Worm (Caenorhabditis elegans) whole organism, L4 larva: ENCODE results near the gene T02G5.3.

Source experiments
- D1046.2 ChIP-seq: fragments of 200-800 bp; sonication (Bioruptor generic); IDR thresholded peaks from 2 replicates; pipeline ENCODE4 v1.3.6; 2022; ENCODE audit warnings: missing genetic modification characterization, missing compliant biosample characterization
- F26F4.8 ChIP-seq: fragments of 200-800 bp; sonication (Bioruptor generic); conservative IDR thresholded peaks from 2 replicates; pipeline ENCODE4 v1.3.6; 2022; ENCODE audit warnings: missing genetic modification characterization, missing compliant biosample characterization
- F37D6.2 ChIP-seq: sonication (generic microtip); optimal IDR thresholded peaks from 2 replicates; lab custom pipeline; 2016; ENCODE audit warnings: mild to moderate bottlenecking, missing genetic modification characterization, missing compliant biosample characterization
- R02D3.7 ChIP-seq: fragments of 150-350 bp; sonication (generic microtip); optimal IDR thresholded peaks from 3 replicates; lab custom pipeline; 2014; ENCODE audit warnings: missing biosample characterization, missing genetic modification characterization
- T20F7.1 ChIP-seq: fragments of 200-800 bp; sonication (Bioruptor generic); optimal IDR thresholded peaks from 2 replicates; lab custom pipeline; 2018; ENCODE audit warnings: mild to moderate bottlenecking, missing genetic modification characterization, missing compliant biosample characterization
- Y105C5A.15 ChIP-seq: fragments of 200-800 bp; sonication (Bioruptor generic); IDR thresholded peaks from 2 replicates; pipeline ENCODE4 v1.3.6; 2022; ENCODE audit warnings: missing genetic modification characterization, missing compliant biosample characterization
- Y75B8A.6 ChIP-seq: fragments of 200-800 bp; sonication (Bioruptor generic); IDR thresholded peaks from 2 replicates; pipeline ENCODE4 v1.3.6; 2022; ENCODE audit warnings: missing genetic modification reagents, missing genetic modification characterization, missing compliant biosample characterization
- ZK546.5 ChIP-seq, 2 experiments: sonication (generic microtip); optimal IDR thresholded peaks; 2 replicates each; lab custom pipeline; 2017; ENCODE audit warnings: missing biosample characterization in 2 of 2, missing genetic modification characterization in 2 of 2
- aha-1 ChIP-seq: fragments of 150-350 bp; peaks from one replicate; lab custom pipeline; 2014; ENCODE audit warnings: missing biosample characterization, missing genetic modification characterization
- ama-1 ChIP-seq: fragments of 150-350 bp; optimal IDR thresholded peaks from 2 replicates; lab custom pipeline; 2014; ENCODE audit warnings: inconsistent platforms, mixed read lengths
- arid-1 ChIP-seq: fragments of 200-800 bp; sonication (Bioruptor generic); conservative IDR thresholded peaks from 2 replicates; pipeline ENCODE4 v1.3.6; 2022; ENCODE audit warnings: missing genetic modification reagents, missing genetic modification characterization, missing compliant biosample characterization
- ceh-20 ChIP-seq: fragments of 200-800 bp; sonication (Bioruptor generic); IDR thresholded peaks from 2 replicates; pipeline ENCODE4 v1.3.6; 2022; ENCODE audit warnings: missing genetic modification reagents, missing genetic modification characterization, missing compliant biosample characterization
- ceh-62 ChIP-seq: sonication (generic microtip); optimal IDR thresholded peaks from 2 replicates; lab custom pipeline; 2017; ENCODE audit warnings: missing biosample characterization, missing genetic modification characterization
- ctbp-1 ChIP-seq: fragments of 200-800 bp; sonication (Bioruptor generic); IDR thresholded peaks from 2 replicates; pipeline ENCODE4 v1.3.6; 2022; ENCODE audit warnings: missing genetic modification reagents, missing genetic modification characterization, missing compliant biosample characterization
- daf-12 ChIP-seq: fragments of 150-350 bp; optimal IDR thresholded peaks from 2 replicates; lab custom pipeline; 2014; ENCODE audit warnings: missing biosample characterization, missing genetic modification reagents, missing genetic modification characterization
- daf-16 ChIP-seq, 3 experiments: sonication (generic microtip); optimal IDR thresholded peaks; 2 replicates each; lab custom pipeline; 2016 to 2017; ENCODE audit warnings: missing genetic modification characterization in 3 of 3, missing genetic modification reagents in 3 of 3, mild to moderate bottlenecking in 2 of 3, missing compliant biosample characterization in 2 of 3, missing biosample characterization in 1 of 3, moderate library complexity in 1 of 3
- dmd-8 ChIP-seq: fragments of 200-800 bp; sonication (Bioruptor generic); IDR thresholded peaks from 2 replicates; pipeline ENCODE4 v1.3.6; 2022; ENCODE audit warnings: missing genetic modification characterization, missing compliant biosample characterization
- egl-43 ChIP-seq: fragments of 200-800 bp; sonication (Bioruptor generic); IDR thresholded peaks from 2 replicates; pipeline ENCODE4 v1.3.6; 2022; ENCODE audit warnings: missing genetic modification reagents, missing genetic modification characterization, missing compliant biosample characterization
- fos-1 ChIP-seq: fragments of 150-350 bp; optimal IDR thresholded peaks from 2 replicates; lab custom pipeline; 2014; ENCODE audit warnings: missing biosample characterization, missing genetic modification characterization
- gei-8 ChIP-seq: fragments of 200-800 bp; sonication (Bioruptor generic); optimal IDR thresholded peaks from 2 replicates; lab custom pipeline; 2018; ENCODE audit warnings: mild to moderate bottlenecking, missing genetic modification characterization, missing compliant biosample characterization
- hlh-11 ChIP-seq: fragments of 200-800 bp; sonication (Bioruptor generic); optimal IDR thresholded peaks from 2 replicates; lab custom pipeline; 2018; ENCODE audit warnings: mild to moderate bottlenecking, missing genetic modification characterization, missing compliant biosample characterization
- hlh-30 ChIP-seq: sonication (generic microtip); optimal IDR thresholded peaks from 2 replicates; lab custom pipeline; 2017; ENCODE audit warnings: antibody characterized with exemption, mild to moderate bottlenecking, missing genetic modification characterization, missing compliant biosample characterization; ENCODE audit not compliant: insufficient read depth
- hmg-1.1 ChIP-seq: fragments of 200-800 bp; sonication (Bioruptor generic); IDR thresholded peaks from 2 replicates; pipeline ENCODE4 v1.3.6; 2022; ENCODE audit warnings: missing genetic modification reagents, missing genetic modification characterization, missing compliant biosample characterization
- jun-1 ChIP-seq: fragments of 150-350 bp; optimal IDR thresholded peaks from 2 replicates; lab custom pipeline; 2014; ENCODE audit warnings: missing biosample characterization, missing genetic modification reagents, missing genetic modification characterization
- lim-7 ChIP-seq: fragments of 200-800 bp; sonication (Bioruptor generic); IDR thresholded peaks from 2 replicates; pipeline ENCODE4 v1.3.6; 2022; ENCODE audit warnings: missing genetic modification characterization, missing compliant biosample characterization
- lin-1 ChIP-seq: fragments of 200-800 bp; sonication (Bioruptor generic); IDR thresholded peaks from 2 replicates; pipeline ENCODE4 v1.3.6; 2022; ENCODE audit warnings: missing genetic modification reagents, missing genetic modification characterization, missing compliant biosample characterization
- lin-15B ChIP-seq: fragments of 150-350 bp; sonication (generic microtip); optimal IDR thresholded peaks from 3 replicates; lab custom pipeline; 2014; ENCODE audit warnings: missing biosample characterization, missing genetic modification characterization
- lir-3 ChIP-seq: sonication (generic microtip); optimal IDR thresholded peaks from 2 replicates; lab custom pipeline; 2016; ENCODE audit warnings: mild to moderate bottlenecking, missing genetic modification characterization, missing compliant biosample characterization
- mdl-1 ChIP-seq, 2 experiments: fragments of 150-350 bp in 1 of 2; sonication (generic microtip) in 1 of 2; optimal IDR thresholded peaks; 2 replicates each; lab custom pipeline; 2014 to 2017; ENCODE audit warnings: missing biosample characterization in 2 of 2, missing genetic modification characterization in 2 of 2
- mdt-29 ChIP-seq: fragments of 200-800 bp; sonication (Bioruptor generic); IDR thresholded peaks from 2 replicates; pipeline ENCODE4 v1.3.6; 2022; ENCODE audit warnings: missing genetic modification reagents, missing genetic modification characterization, missing compliant biosample characterization
- mes-2 ChIP-seq: sonication (generic microtip); optimal IDR thresholded peaks from 2 replicates; lab custom pipeline; 2016; ENCODE audit warnings: missing genotype, mild to moderate bottlenecking, missing genetic modification characterization, missing compliant biosample characterization; ENCODE audit not compliant: poor library complexity, severe bottlenecking
- mxl-2 ChIP-seq: fragments of 200-800 bp; sonication (Bioruptor generic); conservative IDR thresholded peaks from 2 replicates; pipeline ENCODE4 v1.3.6; 2022; ENCODE audit warnings: missing genetic modification reagents, missing genetic modification characterization, missing compliant biosample characterization
- nhr-10 ChIP-seq: fragments of 150-350 bp; optimal IDR thresholded peaks from 2 replicates; lab custom pipeline; 2014; ENCODE audit warnings: missing biosample characterization, missing genetic modification characterization
- nhr-102 ChIP-seq: sonication (generic microtip); optimal IDR thresholded peaks from 2 replicates; lab custom pipeline; 2016; ENCODE audit warnings: mild to moderate bottlenecking, missing genetic modification characterization, moderate library complexity, missing compliant biosample characterization
- nhr-111 ChIP-seq: fragments of 200-800 bp; sonication (Bioruptor generic); optimal IDR thresholded peaks from 2 replicates; lab custom pipeline; 2018; ENCODE audit warnings: mild to moderate bottlenecking, missing genetic modification characterization, missing compliant biosample characterization
- nhr-237 ChIP-seq: sonication (generic microtip); optimal IDR thresholded peaks from 2 replicates; lab custom pipeline; 2017; ENCODE audit warnings: missing biosample characterization, missing genetic modification characterization
- nhr-25 ChIP-seq: sonication (generic microtip); optimal IDR thresholded peaks from 2 replicates; lab custom pipeline; 2017; ENCODE audit warnings: missing genetic modification characterization, mild to moderate bottlenecking, missing compliant biosample characterization, antibody characterized with exemption, moderate library complexity, borderline replicate concordance; ENCODE audit not compliant: insufficient read depth
- nhr-28 ChIP-seq: fragments of 150-350 bp; optimal IDR thresholded peaks from 2 replicates; lab custom pipeline; 2014; ENCODE audit warnings: missing biosample characterization, missing genetic modification characterization
- nhr-41 ChIP-seq: fragments of 200-800 bp; sonication (Bioruptor generic); IDR thresholded peaks from 2 replicates; pipeline ENCODE4 v1.3.6; 2022; ENCODE audit warnings: missing genetic modification reagents, missing genetic modification characterization, missing compliant biosample characterization
- nhr-42 ChIP-seq: fragments of 200-800 bp; sonication (Bioruptor generic); IDR thresholded peaks from 2 replicates; pipeline ENCODE4 v1.3.6; 2022; ENCODE audit warnings: missing genetic modification characterization, missing compliant biosample characterization
- nhr-48 ChIP-seq: sonication (generic microtip); optimal IDR thresholded peaks from 2 replicates; lab custom pipeline; 2016; ENCODE audit warnings: mild to moderate bottlenecking, missing genetic modification characterization, missing compliant biosample characterization
- nhr-77 ChIP-seq: fragments of 150-350 bp; optimal IDR thresholded peaks from 2 replicates; lab custom pipeline; 2014; ENCODE audit warnings: missing biosample characterization, missing genetic modification characterization
- snpc-1.2 ChIP-seq: fragments of 200-800 bp; sonication (Bioruptor generic); IDR thresholded peaks from 2 replicates; pipeline ENCODE4 v1.3.6; 2022; ENCODE audit warnings: missing genetic modification reagents, missing genetic modification characterization, missing compliant biosample characterization
- snpc-4 ChIP-seq: fragments of 150-350 bp; optimal IDR thresholded peaks from 2 replicates; lab custom pipeline; 2014; ENCODE audit warnings: missing biosample characterization, missing genetic modification characterization
- spr-3 ChIP-seq: fragments of 200-800 bp; sonication (Bioruptor generic); optimal IDR thresholded peaks from 2 replicates; lab custom pipeline; 2018; ENCODE audit warnings: mild to moderate bottlenecking, missing genetic modification characterization, missing compliant biosample characterization
- tag-97 ChIP-seq: fragments of 200-800 bp; sonication (Bioruptor generic); IDR thresholded peaks from 2 replicates; pipeline ENCODE4 v1.3.6; 2022; ENCODE audit warnings: missing genetic modification characterization, missing compliant biosample characterization
- unc-130 ChIP-seq: sonication (generic microtip); optimal IDR thresholded peaks from 2 replicates; lab custom pipeline; 2016; ENCODE audit warnings: missing genetic modification reagents, missing genetic modification characterization, missing compliant biosample characterization
- zag-1 ChIP-seq: fragments of 150-350 bp; optimal IDR thresholded peaks from 2 replicates; lab custom pipeline; 2014; ENCODE audit warnings: missing biosample characterization, missing genetic modification characterization
- zfp-3 ChIP-seq: fragments of 200-800 bp; sonication (Bioruptor generic); conservative IDR thresholded peaks from 2 replicates; pipeline ENCODE4 v1.3.6; 2022; ENCODE audit warnings: missing genetic modification reagents, missing genetic modification characterization, missing compliant biosample characterization
- zip-11 ChIP-seq: fragments of 200-800 bp; sonication (Bioruptor generic); IDR thresholded peaks from 2 replicates; pipeline ENCODE4 v1.3.6; 2022; ENCODE audit warnings: missing genetic modification characterization, missing compliant biosample characterization

T02G5.3 gene

DNA sequence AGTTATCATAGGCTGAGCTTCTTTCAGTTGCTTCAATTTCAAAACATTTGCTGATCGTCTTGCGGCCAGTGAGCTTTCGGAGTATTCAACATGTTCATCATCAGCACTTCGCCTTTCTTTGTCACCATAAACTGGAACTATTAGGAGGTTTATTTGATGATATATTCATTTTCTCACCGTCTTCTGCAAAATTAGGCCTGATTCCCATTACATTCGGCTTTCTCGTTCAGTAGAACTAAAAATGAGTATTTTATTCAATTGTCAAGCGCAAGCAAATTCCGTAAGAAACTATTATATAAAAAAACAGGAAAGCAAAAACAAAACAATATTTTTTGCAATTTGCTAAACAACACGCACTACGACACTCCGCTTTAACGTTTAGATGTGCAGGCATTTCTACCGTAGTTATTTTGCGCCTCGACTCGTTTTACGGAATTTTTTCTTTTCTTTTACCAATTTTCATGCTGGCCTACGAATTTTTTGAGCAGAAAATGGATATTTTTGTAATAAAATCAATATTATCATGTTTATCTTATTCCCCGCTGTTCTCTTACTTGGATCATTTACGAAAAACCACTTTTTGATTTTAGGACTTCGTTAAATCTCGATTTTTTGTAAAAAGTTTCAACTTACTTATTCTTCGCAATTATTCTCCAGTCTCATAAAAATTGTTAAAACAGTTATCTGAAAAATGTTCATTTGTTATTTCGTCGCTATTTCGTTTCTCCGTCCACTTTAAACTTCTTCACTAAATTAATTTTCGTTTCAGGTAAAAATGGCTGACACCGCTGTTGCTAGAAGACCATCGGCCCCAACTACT is 11.8 kb downstream of the T02G5.3 start, which contains the start of the genes farl-11 and rpl-33 (continued):
- TF ChIP-seq D1046.2 (GFP tag; lab: Robert Waterston, UW) (no peak), nhr-111 (no peak), mes-2 (peak; percentile 89), snpc-1.2 (GFP tag; lab: Robert Waterston, UW) (no peak), tag-97 (GFP tag; lab: Robert Waterston, UW) (no peak), mdl-1 (tag; optimal IDR thresholded peaks at IDR 0.05; lab: Kevin White, UChicago) (peak in 1 of 2 experiments; percentile 49), arid-1 (GFP tag; lab: Robert Waterston, UW) (peak; percentile 38; the same call in 1 of the 2 replicates), nhr-25 (no peak), nhr-48 (tag; lab: Kevin White, UChicago) (no peak), jun-1 (tag; lab: Kevin White, UChicago) (peak; percentile 39), ctbp-1 (GFP tag; lab: Robert Waterston, UW) (no peak), nhr-77 (tag; lab: Kevin White, UChicago) (peak; percentile 92), hlh-11 (tag; lab: Kevin White, UChicago) (peak; percentile 54), nhr-41 (GFP tag; lab: Robert Waterston, UW) (no peak), aha-1 (tag; lab: Kevin White, UChicago) (peak; percentile 97), zfp-3 (GFP tag; lab: Robert Waterston, UW) (no peak), nhr-28 (tag; lab: Kevin White, UChicago) (peak; percentile 70), nhr-10 (tag; lab: Kevin White, UChicago) (no peak), hlh-30 (tag; lab: Kevin White, UChicago) (peak; percentile 75), nhr-102 (no peak), daf-16 (GFP tag; optimal IDR thresholded peaks at IDR 0.05; lab: Kevin White, UChicago) (peak in 1 of 2 experiments; percentile 28), daf-16 (tag; optimal IDR thresholded peaks at IDR 0.05; lab: Kevin White, UChicago) (peak; percentile 76), lim-7 (no peak), R02D3.7 (tag; lab: Kevin White, UChicago) (no peak), ceh-20 (GFP tag; lab: Robert Waterston, UW) (0 out of 2 replicates have a peak, but pooled peaks have one; percentile 41), zip-11 (GFP tag; lab: Robert Waterston, UW) (no peak), egl-43 (no peak), ceh-62 (tag; lab: Kevin White, UChicago) (no peak), dmd-8 (GFP tag; lab: Robert Waterston, UW) (no peak), T20F7.1 (GFP tag; lab: Kevin White, UChicago) (peak; percentile 99), Y105C5A.15 (GFP tag; lab: Robert Waterston, UW) (no peak), unc-130 (no peak), mdt-29 (GFP tag; lab: Robert Waterston, UW) (no peak), zag-1 (no peak), spr-3 (GFP tag; lab: Kevin White, UChicago) (no peak), Y75B8A.6 (GFP tag; lab: Robert Waterston, UW) (no peak), hmg-1.1 (GFP tag; lab: Robert Waterston, UW) (no peak), nhr-237 (tag; lab: Kevin White, UChicago) (no peak), fos-1 (no peak), snpc-4 (tag; lab: Kevin White, UChicago) (no peak), ZK546.5 (tag; optimal IDR thresholded peaks at IDR 0.05; lab: Kevin White, UChicago) (peak; percentile 64 to 91), F37D6.2 (tag; lab: Kevin White, UChicago) (peak; percentile 40), daf-12 (tag; lab: Kevin White, UChicago) (no peak), nhr-42 (GFP tag; lab: Robert Waterston, UW) (no peak), mxl-2 (GFP tag; lab: Robert Waterston, UW) (no peak), lin-1 (GFP tag; lab: Robert Waterston, UW) (no peak), ama-1 (lab: Kevin White, UChicago) (peak; percentile 11), lir-3 (tag; lab: Kevin White, UChicago) (no peak), gei-8 (no peak), F26F4.8 (GFP tag; lab: Robert Waterston, UW) (no peak), lin-15B (tag; lab: Kevin White, UChicago) (peak; percentile 80)
